Worm (Caenorhabditis elegans): ENCODE measurements around the gene unc-47.

- TF ChIP-seq nhr-2 (tag; optimal IDR thresholded peaks at IDR 0.05): no peak
- TF ChIP-seq unc-62 (GFP tag; optimal IDR thresholded peaks at IDR 0.05): no peak
- no peak for TF ChIP-seq lin-13 (tag; optimal IDR thresholded peaks at IDR 0.05)
- TF ChIP-seq M03D4.4 (tag; optimal IDR thresholded peaks at IDR 0.05): no peak
- TF ChIP-seq elt-3 (tag; optimal IDR thresholded peaks at IDR 0.05): no peak
- no peak for TF ChIP-seq lsy-2 (tag; optimal IDR thresholded peaks at IDR 0.05)
- no peak for TF ChIP-seq pha-4 (tag; optimal IDR thresholded peaks at IDR 0.05)
- no peak for TF ChIP-seq nhr-76 (tag; optimal IDR thresholded peaks at IDR 0.05)
- no peak for TF ChIP-seq nhr-12 (tag; optimal IDR thresholded peaks at IDR 0.05)
- TF ChIP-seq snpc-4 (tag; optimal IDR thresholded peaks at IDR 0.05): no peak
- TF ChIP-seq sptf-1 (tag; optimal IDR thresholded peaks at IDR 0.05): no peak
- TF ChIP-seq mep-1 (tag; optimal IDR thresholded peaks at IDR 0.05): no peak
- TF ChIP-seq cnd-1 (tag; optimal IDR thresholded peaks at IDR 0.05): no peak
- TF ChIP-seq ces-1 (GFP tag; optimal IDR thresholded peaks at IDR 0.05): no peak
Observed at ce11 chrIII:10215882-10216281, 29.8 kb upstream of the unc-47 start.
